Fruit fly (Drosophila melanogaster) whole organism, wandering third instar larva: ENCODE results near the gene CG10431.

Source experiments
- HLH106 ChIP-seq: fragments of 200-800 bp; optimal IDR thresholded peaks from 3 replicates; lab custom pipeline; 2019; ENCODE audit warnings: missing biosample characterization, mild to moderate bottlenecking, missing genetic modification characterization, moderate library complexity
- br ChIP-seq: fragments of 200-800 bp; sonication (Bioruptor generic); optimal IDR thresholded peaks from 2 replicates; lab custom pipeline; 2016; ENCODE audit warnings: missing biosample characterization, missing genetic modification characterization
- dl ChIP-seq, 2 experiments: fragments of 175-275, 200-275 bp in 1 of 2; fragments of 200-275 bp in 1 of 2; sonication (Bioruptor generic); optimal IDR thresholded peaks; lab custom pipeline; 2018; ENCODE audit warnings: mild to moderate bottlenecking in 2 of 2, missing biosample characterization in 2 of 2, missing genetic modification characterization in 2 of 2, moderate library complexity in 2 of 2; ENCODE audit not compliant: partially characterized antibody in 2 of 2, insufficient read depth in 1 of 2
- psq ChIP-seq: fragments of 200-800 bp; sonication (Bioruptor generic); optimal IDR thresholded peaks from 3 replicates; lab custom pipeline; 2017; ENCODE audit warnings: missing biosample characterization, mild to moderate bottlenecking, missing genetic modification characterization, moderate library complexity
- sage ChIP-seq: fragments of 200-800 bp; sonication (Bioruptor generic); optimal IDR thresholded peaks from 2 replicates; lab custom pipeline; 2016; ENCODE audit warnings: missing biosample characterization, mild to moderate bottlenecking, missing genetic modification characterization
- usp ChIP-seq: fragments of >200 bp; optimal IDR thresholded peaks from 2 replicates; lab custom pipeline; 2017; ENCODE audit warnings: missing biosample characterization, missing genetic modification characterization

DNA sequence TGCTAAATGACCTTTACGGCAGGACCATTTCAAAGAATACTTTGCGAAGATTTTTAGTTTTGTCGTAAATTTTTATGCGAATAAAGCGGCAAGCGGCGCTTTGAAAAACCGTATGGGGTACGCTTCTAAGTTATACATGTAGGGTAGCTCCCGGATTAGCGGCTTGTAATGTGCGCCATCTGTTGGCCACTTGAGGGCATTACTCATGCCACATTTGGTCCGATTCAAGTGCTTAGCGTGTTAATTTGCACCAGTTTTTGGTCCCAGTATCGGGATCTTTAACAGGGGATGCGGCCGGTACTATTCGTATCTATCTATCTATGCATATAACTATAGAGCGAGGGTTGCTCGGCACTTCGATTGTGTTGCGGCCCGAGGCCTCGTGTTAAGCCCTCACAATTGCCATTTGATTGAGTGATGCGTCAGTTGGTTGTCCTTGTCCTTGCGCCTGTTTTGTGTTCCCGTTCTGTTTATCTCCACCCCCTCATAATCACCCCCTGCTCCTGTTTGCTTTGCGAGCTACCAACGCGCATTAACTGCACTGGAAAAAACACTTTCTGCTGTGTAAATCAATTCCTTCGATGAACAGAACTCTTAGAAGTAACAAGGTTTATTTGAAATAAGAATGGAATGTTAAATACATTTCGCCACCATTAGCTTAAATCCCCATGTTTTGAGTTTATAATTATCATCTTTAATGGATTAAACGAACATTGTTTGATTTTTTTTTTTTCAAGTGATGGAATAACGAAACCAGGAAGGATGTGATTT, 44.0 kb upstream of the CG10431 start:
- TF ChIP-seq HLH106 (tag; lab: Kevin White, UChicago) (no peak), psq (GFP tag; lab: Kevin White, UChicago) (no peak), dl (GFP tag; optimal IDR thresholded peaks at IDR 0.05; lab: Kevin White, UChicago; ENCODE audit: insufficient read depth in 1 of 2, partially characterized antibody in 2 of 2) (no peak), sage (no peak), br (GFP tag; lab: Kevin White, UChicago) (no peak), usp (GFP tag; lab: Kevin White, UChicago) (no peak)
